Worm (Caenorhabditis elegans) whole organism, L1 larva: Measurements from ENCODE around the gene F35E8.2.

ENCODE experiments used
- lin-39 ChIP-seq: fragments of 150-350 bp; optimal IDR thresholded peaks from 2 replicates; lab custom pipeline; 2014; ENCODE audit warnings: missing biosample characterization, missing genetic modification reagents, missing genetic modification characterization
- nhr-77 ChIP-seq: fragments of 150-350 bp; optimal IDR thresholded peaks from 2 replicates; lab custom pipeline; 2014; ENCODE audit warnings: missing biosample characterization, missing genetic modification characterization
- skn-1 ChIP-seq: fragments of 150-350 bp; optimal IDR thresholded peaks from 2 replicates; lab custom pipeline; 2014; ENCODE audit warnings: missing biosample characterization, missing genetic modification characterization

DNA sequence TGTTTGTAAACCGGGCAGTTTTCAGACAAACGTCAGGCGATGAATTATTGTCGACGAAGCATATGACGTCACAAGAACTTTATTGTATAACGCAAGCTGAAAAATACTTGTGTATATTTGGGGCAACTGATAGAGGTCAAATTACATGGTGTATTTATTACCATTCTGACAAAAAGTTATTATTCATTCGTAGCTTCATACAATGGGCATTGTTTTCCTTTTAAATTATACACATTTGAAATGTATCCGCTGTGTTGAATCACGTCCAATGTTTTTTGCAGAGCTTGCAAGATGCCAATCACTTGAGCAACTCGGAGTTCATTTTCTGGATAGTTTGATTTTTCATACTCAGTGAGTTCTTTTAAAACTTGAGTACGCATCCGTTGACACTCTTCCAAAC lies 17.5 kb downstream of the F35E8.2 start, which contains the start of gene F35E8.13:
- TF ChIP-seq lin-39 (tag; lab: Kevin White, UChicago): no peak
- TF ChIP-seq nhr-77 (tag; lab: Kevin White, UChicago): no peak
- no peak for TF ChIP-seq skn-1
